Fruit fly (Drosophila melanogaster) whole organism, wandering third instar larva: ENCODE measurements around the gene betaCOP.

Source experiments
- Hr83 ChIP-seq: fragments of 200-300 bp; sonication (Bioruptor generic); optimal IDR thresholded peaks from 2 replicates; lab custom pipeline; 2016; ENCODE audit warnings: missing biosample characterization, mild to moderate bottlenecking, missing genetic modification characterization, moderate library complexity; ENCODE audit not compliant: poor library complexity, severe bottlenecking
- Jra ChIP-seq: sonication (Bioruptor generic); optimal IDR thresholded peaks from 2 replicates; lab custom pipeline; 2016; ENCODE audit warnings: missing biosample characterization, missing genetic modification characterization
- br ChIP-seq: fragments of 200-800 bp; sonication (Bioruptor generic); optimal IDR thresholded peaks from 2 replicates; lab custom pipeline; 2016; ENCODE audit warnings: missing biosample characterization, missing genetic modification characterization
- dmrt93B ChIP-seq: fragments of 200-800 bp; sonication (Bioruptor generic); optimal IDR thresholded peaks from 2 replicates; lab custom pipeline; 2018; ENCODE audit warnings: missing biosample characterization, mild to moderate bottlenecking, missing genetic modification characterization
- dsf ChIP-seq: sonication (Bioruptor generic); optimal IDR thresholded peaks from 2 replicates; lab custom pipeline; 2016; ENCODE audit warnings: missing biosample characterization, missing genetic modification characterization, borderline replicate concordance
- psq ChIP-seq: fragments of 200-800 bp; sonication (Bioruptor generic); optimal IDR thresholded peaks from 3 replicates; lab custom pipeline; 2017; ENCODE audit warnings: missing biosample characterization, mild to moderate bottlenecking, missing genetic modification characterization, moderate library complexity
- sage ChIP-seq: fragments of 200-800 bp; sonication (Bioruptor generic); optimal IDR thresholded peaks from 2 replicates; lab custom pipeline; 2016; ENCODE audit warnings: missing biosample characterization, mild to moderate bottlenecking, missing genetic modification characterization

- TF ChIP-seq br (no peak), dmrt93B (no peak), sage (no peak), Hr83 (no peak), psq (no peak), dsf (no peak), Jra (GFP tag; lab: Kevin White, UChicago) (no peak)
Observed at dm6 chrX:18368644-18368998, 16.4 kb downstream of the betaCOP start.
